Fruit fly (Drosophila melanogaster) whole organism, wandering third instar larva: Measurements from ENCODE around the gene sals.

ENCODE experiments used
- Abd-B ChIP-seq: fragments of >200 bp; optimal IDR thresholded peaks from 2 replicates; lab custom pipeline; 2017; ENCODE audit warnings: missing biosample characterization, missing genetic modification characterization
- CG32264 ChIP-seq: fragments of 200-800 bp; sonication (Bioruptor generic); optimal IDR thresholded peaks from 2 replicates; lab custom pipeline; 2016; ENCODE audit warnings: missing biosample characterization, missing genetic modification characterization
- CG9705 ChIP-seq: fragments of 200-800 bp; sonication (Bioruptor generic); optimal IDR thresholded peaks from 2 replicates; lab custom pipeline; 2018; ENCODE audit warnings: missing biosample characterization, mild to moderate bottlenecking, missing genetic modification characterization
- CrebA ChIP-seq: fragments of 200-800 bp; sonication (Bioruptor generic); optimal IDR thresholded peaks from 2 replicates; lab custom pipeline; 2016; ENCODE audit warnings: missing biosample characterization, mild to moderate bottlenecking, missing genetic modification characterization, borderline replicate concordance
- Dif ChIP-seq: fragments of 200-275, 200-300 bp; sonication (Bioruptor generic); optimal IDR thresholded peaks from 2 replicates; lab custom pipeline; 2018; ENCODE audit warnings: missing biosample characterization, missing genetic modification characterization; ENCODE audit not compliant: partially characterized antibody
- GATAd ChIP-seq: sonication (Bioruptor generic); optimal IDR thresholded peaks from 2 replicates; lab custom pipeline; 2016; ENCODE audit warnings: missing biosample characterization, missing genetic modification characterization
- HLH106 ChIP-seq: fragments of 200-800 bp; optimal IDR thresholded peaks from 3 replicates; lab custom pipeline; 2019; ENCODE audit warnings: missing biosample characterization, mild to moderate bottlenecking, missing genetic modification characterization, moderate library complexity
- Hnf4 ChIP-seq: fragments of 200-800 bp; sonication (Bioruptor generic); optimal IDR thresholded peaks from 2 replicates; lab custom pipeline; 2016; ENCODE audit warnings: missing biosample characterization, mild to moderate bottlenecking, missing genetic modification characterization
- Hr78 ChIP-seq: fragments of >200 bp; optimal IDR thresholded peaks from 2 replicates; lab custom pipeline; 2017; ENCODE audit warnings: missing biosample characterization, missing genetic modification characterization
- Hr83 ChIP-seq: fragments of 200-300 bp; sonication (Bioruptor generic); optimal IDR thresholded peaks from 2 replicates; lab custom pipeline; 2016; ENCODE audit warnings: missing biosample characterization, mild to moderate bottlenecking, missing genetic modification characterization, moderate library complexity; ENCODE audit not compliant: poor library complexity, severe bottlenecking
- Jra ChIP-seq: sonication (Bioruptor generic); optimal IDR thresholded peaks from 2 replicates; lab custom pipeline; 2016; ENCODE audit warnings: missing biosample characterization, missing genetic modification characterization
- Mio ChIP-seq: sonication (Bioruptor generic); optimal IDR thresholded peaks from 2 replicates; lab custom pipeline; 2016; ENCODE audit warnings: missing biosample characterization, missing genetic modification characterization
- Myc ChIP-seq: fragments of >200 bp; optimal IDR thresholded peaks from 2 replicates; lab custom pipeline; 2017
- N ChIP-seq: fragments of >200 bp; optimal IDR thresholded peaks from 2 replicates; lab custom pipeline; 2018; ENCODE audit warnings: missing biosample characterization, missing external identifiers, missing genetic modification characterization
- OdsH ChIP-seq: fragments of 200-800 bp; sonication (Bioruptor generic); optimal IDR thresholded peaks from 2 replicates; lab custom pipeline; 2016; ENCODE audit warnings: missing biosample characterization, mild to moderate bottlenecking, missing genetic modification characterization
- Rel ChIP-seq, 2 experiments: fragments of 200-800 bp; sonication (Bioruptor generic) in 1 of 2; optimal IDR thresholded peaks; 2 replicates in 1 of 2; 3 replicates in 1 of 2; lab custom pipeline; 2016 to 2019; ENCODE audit warnings: mild to moderate bottlenecking in 2 of 2, missing biosample characterization in 2 of 2, missing genetic modification characterization in 2 of 2, moderate library complexity in 1 of 2
- Sp1 ChIP-seq: fragments of 200-800 bp; sonication (Bioruptor generic); optimal IDR thresholded peaks from 3 replicates; lab custom pipeline; 2019; ENCODE audit warnings: missing biosample characterization, mild to moderate bottlenecking, missing genetic modification characterization, moderate library complexity
- Vsx2 ChIP-seq: fragments of 200-300, 225-300 bp; sonication (Bioruptor generic); optimal IDR thresholded peaks from 2 replicates; lab custom pipeline; 2018; ENCODE audit warnings: missing biosample characterization, missing genetic modification characterization; ENCODE audit not compliant: partially characterized antibody
- br ChIP-seq: fragments of 200-800 bp; sonication (Bioruptor generic); optimal IDR thresholded peaks from 2 replicates; lab custom pipeline; 2016; ENCODE audit warnings: missing biosample characterization, missing genetic modification characterization
- brk ChIP-seq: fragments of 200-800 bp; sonication (Bioruptor generic); optimal IDR thresholded peaks from 2 replicates; lab custom pipeline; 2016; ENCODE audit warnings: missing biosample characterization, mild to moderate bottlenecking, missing genetic modification characterization
- dl ChIP-seq, 2 experiments: fragments of 175-275, 200-275 bp in 1 of 2; fragments of 200-275 bp in 1 of 2; sonication (Bioruptor generic); optimal IDR thresholded peaks; lab custom pipeline; 2018; ENCODE audit warnings: mild to moderate bottlenecking in 2 of 2, missing biosample characterization in 2 of 2, missing genetic modification characterization in 2 of 2, moderate library complexity in 2 of 2; ENCODE audit not compliant: partially characterized antibody in 2 of 2, insufficient read depth in 1 of 2
- dmrt93B ChIP-seq: fragments of 200-800 bp; sonication (Bioruptor generic); optimal IDR thresholded peaks from 2 replicates; lab custom pipeline; 2018; ENCODE audit warnings: missing biosample characterization, mild to moderate bottlenecking, missing genetic modification characterization
- dsf ChIP-seq: sonication (Bioruptor generic); optimal IDR thresholded peaks from 2 replicates; lab custom pipeline; 2016; ENCODE audit warnings: missing biosample characterization, missing genetic modification characterization, borderline replicate concordance
- ey ChIP-seq: fragments of 200-800 bp; sonication (Bioruptor generic); optimal IDR thresholded peaks from 2 replicates; lab custom pipeline; 2016; ENCODE audit warnings: missing biosample characterization, missing genetic modification characterization
- foxo ChIP-seq, 2 experiments: fragments of 200-800 bp; sonication (Bioruptor generic); optimal IDR thresholded peaks; 2 replicates in 1 of 2; 3 replicates in 1 of 2; lab custom pipeline; 2016 to 2017; ENCODE audit warnings: missing biosample characterization in 2 of 2, missing genetic modification characterization in 2 of 2
- fru ChIP-seq: fragments of 200-800 bp; sonication (Bioruptor generic); optimal IDR thresholded peaks from 3 replicates; lab custom pipeline; 2016; ENCODE audit warnings: missing biosample characterization, mild to moderate bottlenecking, missing genetic modification characterization
- h ChIP-seq: fragments of 200-800 bp; sonication (Bioruptor generic); optimal IDR thresholded peaks from 3 replicates; lab custom pipeline; 2016; ENCODE audit warnings: missing biosample characterization, mild to moderate bottlenecking, missing genetic modification characterization
- jim ChIP-seq: fragments of 175-275, 200-325 bp; sonication (Bioruptor generic); optimal IDR thresholded peaks from 2 replicates; lab custom pipeline; 2016; ENCODE audit warnings: missing biosample characterization, mild to moderate bottlenecking, missing genetic modification characterization
- lola ChIP-seq: fragments of >200 bp; optimal IDR thresholded peaks from 2 replicates; lab custom pipeline; 2017; ENCODE audit warnings: missing biosample characterization, missing genetic modification characterization
- pan ChIP-seq: fragments of >200 bp; optimal IDR thresholded peaks from 2 replicates; lab custom pipeline; 2017
- psq ChIP-seq: fragments of 200-800 bp; sonication (Bioruptor generic); optimal IDR thresholded peaks from 3 replicates; lab custom pipeline; 2017; ENCODE audit warnings: missing biosample characterization, mild to moderate bottlenecking, missing genetic modification characterization, moderate library complexity
- rgr ChIP-seq: fragments of 200-800 bp; sonication (Bioruptor generic); optimal IDR thresholded peaks from 3 replicates; lab custom pipeline; 2016; ENCODE audit warnings: missing biosample characterization, mild to moderate bottlenecking, missing genetic modification characterization
- sage ChIP-seq: fragments of 200-800 bp; sonication (Bioruptor generic); optimal IDR thresholded peaks from 2 replicates; lab custom pipeline; 2016; ENCODE audit warnings: missing biosample characterization, mild to moderate bottlenecking, missing genetic modification characterization
- sv ChIP-seq: fragments of 200-800 bp; sonication (Bioruptor generic); optimal IDR thresholded peaks from 3 replicates; lab custom pipeline; 2016; ENCODE audit warnings: missing biosample characterization, missing genetic modification characterization
- tai ChIP-seq: sonication (Bioruptor generic); optimal IDR thresholded peaks from 2 replicates; lab custom pipeline; 2016; ENCODE audit warnings: missing biosample characterization, missing genetic modification characterization
- usp ChIP-seq: fragments of >200 bp; optimal IDR thresholded peaks from 2 replicates; lab custom pipeline; 2017; ENCODE audit warnings: missing biosample characterization, missing genetic modification characterization

The sals gene

dm6 chr3R:11412371-11412770 lies 39.2 kb downstream of the sals start, which contains the start of gene Ipo9:
TSS of gene Ipo9 (plus strand) at chr3R:11412522.
- TF ChIP-seq Rel (GFP tag; optimal IDR thresholded peaks at IDR 0.05; lab: Kevin White, UChicago) (no peak), Rel (tag; optimal IDR thresholded peaks at IDR 0.05; lab: Kevin White, UChicago) (no peak), Sp1 (no peak), OdsH (GFP tag; lab: Kevin White, UChicago) (no peak), Hnf4 (no peak), Myc (lab: Kevin White, UChicago) (no peak), sage (GFP tag; lab: Kevin White, UChicago) (no peak), ey (no peak), pan (no peak), fru (GFP tag; lab: Kevin White, UChicago) (no peak), brk (no peak), HLH106 (tag; lab: Kevin White, UChicago) (no peak), Vsx2 (GFP tag; lab: Kevin White, UChicago) (no peak), dmrt93B (no peak), Hr78 (GFP tag; lab: Kevin White, UChicago) (no peak), CG9705 (GFP tag; lab: Kevin White, UChicago) (no peak), CG32264 (GFP tag; lab: Kevin White, UChicago) (no peak), Jra (GFP tag; lab: Kevin White, UChicago) (no peak), lola (GFP tag; lab: Kevin White, UChicago) (no peak), Dif (no peak)

dm6 chr3R:11409667-11410137 lies 41.9 kb downstream of the sals start, which contains the start of the genes mgr and Irbp:
TSS of gene mgr (minus strand) at chr3R:11409875.
TSS of gene Irbp (plus strand) at chr3R:11410047.
- TF ChIP-seq sv (GFP tag; lab: Kevin White, UChicago): peak; percentile 72
- no peak for TF ChIP-seq usp (GFP tag; lab: Kevin White, UChicago)
- peak; percentile 80 for TF ChIP-seq dmrt93B
- TF ChIP-seq CrebA (GFP tag; lab: Kevin White, UChicago): no peak
- TF ChIP-seq HLH106 (tag; lab: Kevin White, UChicago): peak; percentile 94
- TF ChIP-seq CG9705 (GFP tag; lab: Kevin White, UChicago): peak; percentile 77
- TF ChIP-seq foxo (GFP tag; optimal IDR thresholded peaks at IDR 0.05; lab: Kevin White, UChicago): peak in 1 of 2 experiments; percentile 90
- TF ChIP-seq h: peak; percentile 81
- peak; percentile 93 for TF ChIP-seq rgr (GFP tag; lab: Kevin White, UChicago)
- peak; percentile 63 for TF ChIP-seq ey
- peak; percentile 91 for TF ChIP-seq Sp1
- TF ChIP-seq OdsH (GFP tag; lab: Kevin White, UChicago): peak; percentile 86
- no peak for TF ChIP-seq CG32264 (GFP tag; lab: Kevin White, UChicago)
- TF ChIP-seq pan: no peak
- peak; percentile 28 for TF ChIP-seq dsf (GFP tag; lab: Kevin White, UChicago)
- peak; percentile 8 for TF ChIP-seq GATAd
- TF ChIP-seq br (GFP tag; lab: Kevin White, UChicago): peak; percentile 79
- peak; percentile 88 for TF ChIP-seq psq (GFP tag; lab: Kevin White, UChicago)

dm6 chr3R:11407733-11408134 lies 43.9 kb downstream of the sals start, which contains the start of gene mRpL40:
TSS of gene mRpL40 (plus strand) at chr3R:11407918.
- no peak for TF ChIP-seq fru (GFP tag; lab: Kevin White, UChicago)
- no peak for TF ChIP-seq jim (GFP tag; lab: Kevin White, UChicago)
- no peak for TF ChIP-seq usp (GFP tag; lab: Kevin White, UChicago)
- TF ChIP-seq dmrt93B: no peak
- no peak for TF ChIP-seq GATAd
- no peak for TF ChIP-seq brk
- TF ChIP-seq Abd-B (GFP tag; lab: Kevin White, UChicago): no peak
- no peak for TF ChIP-seq rgr (GFP tag; lab: Kevin White, UChicago)
- no peak for TF ChIP-seq Jra (GFP tag; lab: Kevin White, UChicago)
- no peak for TF ChIP-seq sage (GFP tag; lab: Kevin White, UChicago)
- TF ChIP-seq dsf (GFP tag; lab: Kevin White, UChicago): no peak
- no peak for TF ChIP-seq psq (GFP tag; lab: Kevin White, UChicago)
- TF ChIP-seq CG32264 (GFP tag; lab: Kevin White, UChicago): no peak
- no peak for TF ChIP-seq Hr83
- TF ChIP-seq Hnf4: no peak
- TF ChIP-seq ey: no peak
- no peak for TF ChIP-seq Myc (lab: Kevin White, UChicago)
- TF ChIP-seq, all 38 proteins: peak for 0

dm6 chr3R:11402894-11403293 lies 48.7 kb downstream of the sals start:
- TF ChIP-seq sage (GFP tag; lab: Kevin White, UChicago): no peak
- TF ChIP-seq sv (GFP tag; lab: Kevin White, UChicago): no peak
- TF ChIP-seq dl (GFP tag; optimal IDR thresholded peaks at IDR 0.05; lab: Kevin White, UChicago; ENCODE audit: insufficient read depth in 1 of 2, partially characterized antibody in 2 of 2): no peak
- no peak for TF ChIP-seq rgr (GFP tag; lab: Kevin White, UChicago)
- TF ChIP-seq Rel (GFP tag; optimal IDR thresholded peaks at IDR 0.05; lab: Kevin White, UChicago): no peak
- TF ChIP-seq Rel (tag; optimal IDR thresholded peaks at IDR 0.05; lab: Kevin White, UChicago): no peak
- no peak for TF ChIP-seq Myc (lab: Kevin White, UChicago)
- TF ChIP-seq Vsx2 (GFP tag; lab: Kevin White, UChicago): no peak
- TF ChIP-seq dsf (GFP tag; lab: Kevin White, UChicago): no peak
- TF ChIP-seq usp (GFP tag; lab: Kevin White, UChicago): no peak
- TF ChIP-seq Jra (GFP tag; lab: Kevin White, UChicago): no peak
- no peak for TF ChIP-seq N (GFP tag; lab: Kevin White, UChicago)
- no peak for TF ChIP-seq GATAd
- TF ChIP-seq psq (GFP tag; lab: Kevin White, UChicago): no peak
- TF ChIP-seq Hr83: no peak
- TF ChIP-seq CG32264 (GFP tag; lab: Kevin White, UChicago): no peak
- TF ChIP-seq Mio (GFP tag; lab: Kevin White, UChicago): no peak
- TF ChIP-seq jim (GFP tag; lab: Kevin White, UChicago): no peak
- TF ChIP-seq Abd-B (GFP tag; lab: Kevin White, UChicago): no peak
- no peak for TF ChIP-seq tai (GFP tag; lab: Kevin White, UChicago)
